Worm (Caenorhabditis elegans): ENCODE results near the gene F54B8.4.

The F54B8.4 gene

DNA sequence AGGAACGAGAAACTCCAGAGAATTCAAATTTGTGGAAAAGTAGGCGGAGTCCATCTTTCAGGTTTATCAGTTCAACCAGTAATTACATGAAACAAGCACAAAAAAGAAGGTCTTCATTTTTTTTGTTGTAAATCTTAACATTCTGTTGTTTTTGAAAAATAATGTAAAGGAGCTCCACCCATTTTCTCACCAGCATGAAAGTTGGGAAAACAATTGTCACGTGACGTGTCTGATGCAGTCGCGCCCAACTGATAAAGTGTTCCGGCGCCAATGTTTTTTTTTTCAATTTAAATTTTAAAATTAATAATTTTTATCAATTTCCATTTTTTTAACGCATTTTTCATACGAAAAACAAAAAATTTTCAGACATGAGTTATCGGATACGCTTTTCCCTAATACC, 47.1 kb upstream of the F54B8.4 start, which contains the start of gene F57A10.4:
F57A10.4 (plus strand) TSS at position 367 of the 400 bp plus-strand sequence.
- peak; percentile 56 for TF ChIP-seq unc-130 (GFP tag; optimal IDR thresholded peaks at IDR 0.05)
- no peak for TF ChIP-seq duxl-1 (tag; optimal IDR thresholded peaks at IDR 0.05; ENCODE audit: poor library complexity)

DNA sequence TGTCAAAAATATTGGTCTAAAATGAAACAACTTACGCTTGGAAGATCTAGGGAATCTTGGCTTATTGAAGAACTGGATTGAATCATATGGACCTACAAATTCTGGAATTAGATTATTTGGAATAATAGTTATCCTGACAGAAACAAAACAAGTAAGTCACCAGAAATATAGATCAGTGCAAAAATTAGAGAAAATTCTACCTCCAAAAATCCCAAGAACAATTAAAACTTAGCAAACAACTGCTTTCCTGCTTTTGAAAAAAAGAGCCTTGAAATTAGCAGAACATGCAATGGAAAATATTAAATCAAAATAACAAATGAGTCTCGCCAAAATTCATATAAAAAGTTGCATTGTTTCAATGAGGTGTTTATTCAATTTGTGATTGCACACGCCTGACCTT, 43.0 kb upstream of the F54B8.4 start, which contains the start of gene nhr-60:
nhr-60 (minus strand) TSS at position 101 of the 400 bp plus-strand sequence.
- TF ChIP-seq unc-62 (GFP tag; optimal IDR thresholded peaks at IDR 0.05 in 1 of 2) (no peak), unc-62 (tag; optimal IDR thresholded peaks at IDR 0.05) (no peak), lin-13 (GFP tag; optimal IDR thresholded peaks at IDR 0.05) (no peak), Y48G9A.11 (GFP tag; IDR thresholded peaks at IDR 0.05) (no peak), ama-1 (optimal IDR thresholded peaks at IDR 0.05) (no peak), ztf-11 (tag; optimal IDR thresholded peaks at IDR 0.05) (no peak), ceh-82 (tag; optimal IDR thresholded peaks at IDR 0.05) (no peak), zfp-2 (tag; optimal IDR thresholded peaks at IDR 0.05) (no peak), set-16 (GFP tag; IDR thresholded peaks at IDR 0.05) (no peak), lin-15B (tag; optimal IDR thresholded peaks at IDR 0.05) (no peak)

DNA sequence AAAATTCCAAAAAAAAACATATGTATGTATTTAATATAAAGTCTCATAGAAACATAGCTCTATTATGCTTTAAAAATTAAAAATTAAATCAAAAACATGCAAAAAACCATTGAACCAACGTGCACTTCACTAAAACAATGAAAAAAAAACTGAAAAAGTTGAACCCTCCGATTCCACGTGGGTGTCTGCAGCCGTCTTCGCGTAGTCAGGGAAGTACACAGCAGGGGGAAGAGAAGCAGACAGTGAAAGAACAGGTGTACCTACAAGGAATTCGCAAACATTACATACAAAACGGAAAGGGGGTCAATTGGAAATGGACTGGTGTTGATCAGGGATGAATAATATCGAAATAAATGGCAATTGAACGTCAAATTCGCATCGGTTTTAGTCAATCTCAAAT, 42.2 kb upstream of the F54B8.4 start:
- no peak for TF ChIP-seq arid-1 (GFP tag; conservative IDR thresholded peaks at IDR 0.05)
- TF ChIP-seq set-16 (GFP tag; IDR thresholded peaks at IDR 0.05) = no peak
- TF ChIP-seq F26F4.8 (GFP tag; conservative IDR thresholded peaks at IDR 0.05) = no peak
- peak; percentile 16 to 53 for TF ChIP-seq mdl-1 (tag; optimal IDR thresholded peaks at IDR 0.05)
- no peak for TF ChIP-seq gei-8 (GFP tag; optimal IDR thresholded peaks at IDR 0.05)
- TF ChIP-seq lin-39 (tag; optimal IDR thresholded peaks at IDR 0.05) = no peak
- TF ChIP-seq ceh-20 (GFP tag; IDR thresholded peaks at IDR 0.05) = no peak
- no peak for TF ChIP-seq hif-1 (tag; optimal IDR thresholded peaks at IDR 0.05)
- TF ChIP-seq ztf-11 (tag; optimal IDR thresholded peaks at IDR 0.05) = no peak
- no peak for TF ChIP-seq dpl-1 (GFP tag; optimal IDR thresholded peaks at IDR 0.05)
- TF ChIP-seq lsy-2 (tag; optimal IDR thresholded peaks at IDR 0.05) = no peak
- peak; percentile 80 for TF ChIP-seq mxl-3 (GFP tag; optimal IDR thresholded peaks at IDR 0.05)
- no peak for TF ChIP-seq ceh-62 (tag; optimal IDR thresholded peaks at IDR 0.05)
- TF ChIP-seq unc-62 (GFP tag; optimal IDR thresholded peaks at IDR 0.05 in 1 of 2) = no peak
- TF ChIP-seq unc-62 (tag; optimal IDR thresholded peaks at IDR 0.05) = no peak
- TF ChIP-seq zip-11 (GFP tag; IDR thresholded peaks at IDR 0.05) = no peak
- no peak for TF ChIP-seq dve-1 (tag; optimal IDR thresholded peaks at IDR 0.05; ENCODE audit: insufficient read depth)
- no peak for TF ChIP-seq T26A8.4 (GFP tag; IDR thresholded peaks at IDR 0.05)
- TF ChIP-seq daf-12 (tag; optimal IDR thresholded peaks at IDR 0.05) = no peak
- TF ChIP-seq Y105C5A.15 (GFP tag; IDR thresholded peaks at IDR 0.05) = no peak
- no peak for TF ChIP-seq aly-2 (tag; optimal IDR thresholded peaks at IDR 0.05)
- no peak for TF ChIP-seq vab-7 (GFP tag; IDR thresholded peaks at IDR 0.05)
- TF ChIP-seq fkh-10 (GFP tag; optimal IDR thresholded peaks at IDR 0.05) = no peak
- TF ChIP-seq lin-13 (GFP tag; optimal IDR thresholded peaks at IDR 0.05) = no peak
- TF ChIP-seq lir-3 (tag; optimal IDR thresholded peaks at IDR 0.05) = no peak
- TF ChIP-seq ama-1 (optimal IDR thresholded peaks at IDR 0.05) = no peak
- no peak for TF ChIP-seq attf-4 (tag; optimal IDR thresholded peaks at IDR 0.05)
- TF ChIP-seq hlh-11 (tag; optimal IDR thresholded peaks at IDR 0.05) = no peak
- TF ChIP-seq daf-16 (GFP tag; optimal IDR thresholded peaks at IDR 0.05) = no peak
- TF ChIP-seq daf-16 (tag; optimal IDR thresholded peaks at IDR 0.05) = peak; percentile 55
- TF ChIP-seq duxl-1 (tag; optimal IDR thresholded peaks at IDR 0.05; ENCODE audit: poor library complexity) = no peak
- no peak for TF ChIP-seq dmd-8 (GFP tag; IDR thresholded peaks at IDR 0.05)
- no peak for TF ChIP-seq ctbp-1 (GFP tag; IDR thresholded peaks at IDR 0.05)
- TF ChIP-seq aha-1 (tag) = no peak
- no peak for TF ChIP-seq mes-2 (tag; optimal IDR thresholded peaks at IDR 0.05; ENCODE audit: poor library complexity, severe bottlenecking)
- no peak for TF ChIP-seq unc-130 (GFP tag; optimal IDR thresholded peaks at IDR 0.05)
- no peak for TF ChIP-seq mxl-2 (GFP tag; conservative IDR thresholded peaks at IDR 0.05)
- no peak for TF ChIP-seq ceh-32 (tag; optimal IDR thresholded peaks at IDR 0.05; ENCODE audit: poor library complexity)
- no peak for TF ChIP-seq snpc-4 (tag; optimal IDR thresholded peaks at IDR 0.05)
- no peak for TF ChIP-seq hlh-30 (tag; optimal IDR thresholded peaks at IDR 0.05; ENCODE audit: insufficient read depth)
- no peak for TF ChIP-seq daf-8 (GFP tag; IDR thresholded peaks at IDR 0.05)
- TF ChIP-seq mep-1 (tag; optimal IDR thresholded peaks at IDR 0.05) = no peak
- TF ChIP-seq nhr-28 (tag; optimal IDR thresholded peaks at IDR 0.05) = peak; percentile 21

Data from whole organism, L4 larva.